Fruit fly (Drosophila melanogaster): Measurements from ENCODE around the gene Hel25E.

DNA sequence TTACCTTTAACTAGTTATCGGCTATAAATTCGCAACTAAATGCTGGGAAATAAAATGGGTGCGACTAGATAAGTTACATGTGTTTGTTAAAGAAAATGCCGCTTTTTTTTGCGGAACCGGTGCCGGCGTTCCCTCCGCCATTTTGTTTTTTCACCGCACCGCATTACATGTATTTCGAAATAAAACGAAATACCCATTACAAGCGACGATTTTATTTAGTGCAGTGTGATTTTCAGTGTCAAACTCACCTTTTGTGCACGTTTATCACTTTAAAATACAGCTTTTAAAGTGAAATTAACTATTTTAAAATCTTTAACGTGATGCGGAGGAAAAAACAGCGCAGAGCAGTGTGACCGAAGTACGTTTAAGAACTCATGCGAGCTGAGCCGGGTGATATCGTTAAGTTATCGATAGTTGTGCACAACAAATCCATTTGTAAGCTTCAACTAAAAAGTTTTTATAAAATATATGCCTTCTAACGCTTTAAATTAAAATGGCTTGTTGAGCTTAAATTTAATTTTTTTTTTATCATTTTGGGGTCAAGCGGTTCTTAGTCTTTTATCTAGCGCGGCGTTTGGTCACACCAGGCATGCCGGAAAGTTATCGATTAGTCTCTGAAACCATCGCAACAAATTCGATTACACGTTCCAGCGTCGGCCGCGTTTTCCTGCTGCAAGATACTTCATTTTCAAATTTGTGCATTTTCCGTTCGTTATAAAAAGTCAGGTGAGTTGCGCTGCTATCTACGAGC lies at the start of gene Hel25E, which contains the start of gene Lam:
- TF ChIP-seq Abd-B (GFP tag; optimal IDR thresholded peaks at IDR 0.05) = no peak
- TF ChIP-seq psq (GFP tag; optimal IDR thresholded peaks at IDR 0.05) = no peak
- TF ChIP-seq jim (GFP tag; optimal IDR thresholded peaks at IDR 0.05) = no peak

Measured in whole organism, wandering third instar larva.